Worm (Caenorhabditis elegans): ENCODE measurements around the gene gei-8.

- no peak for TF ChIP-seq F13H6.1 (tag; optimal IDR thresholded peaks at IDR 0.05)
- TF ChIP-seq sox-4 (tag; optimal IDR thresholded peaks at IDR 0.05) = no peak
- no peak for TF ChIP-seq K02D7.2 (tag; optimal IDR thresholded peaks at IDR 0.05)
- TF ChIP-seq pax-1 (tag; optimal IDR thresholded peaks at IDR 0.05) = no peak
- TF ChIP-seq ceh-22 (tag; optimal IDR thresholded peaks at IDR 0.05) = no peak
- no peak for TF ChIP-seq pqm-1 (tag; optimal IDR thresholded peaks at IDR 0.05)
- TF ChIP-seq unc-3 (GFP tag; conservative IDR thresholded peaks at IDR 0.05) = no peak
- TF ChIP-seq unc-3 (tag; optimal IDR thresholded peaks at IDR 0.05) = no peak
- TF ChIP-seq tbx-2 (tag; optimal IDR thresholded peaks at IDR 0.05) = peak; percentile 2
- TF ChIP-seq che-1 (tag; optimal IDR thresholded peaks at IDR 0.05) = no peak
- TF ChIP-seq ets-4 (tag; optimal IDR thresholded peaks at IDR 0.05) = no peak
- no peak for TF ChIP-seq ceh-9 (tag; optimal IDR thresholded peaks at IDR 0.05)
These were observed 11.5 kb upstream of the gei-8 start for ce11 chrIII:8132496-8132895.

Measured in whole organism, late embryonic.